Worm (Caenorhabditis elegans) whole organism, late embryonic: ENCODE data around the gene R144.12.

Experiments used
- C08G9.2 ChIP-seq: sonication (generic microtip); optimal IDR thresholded peaks from 2 replicates; lab custom pipeline; 2016; ENCODE audit warnings: mild to moderate bottlenecking, missing genetic modification characterization, moderate library complexity, missing compliant biosample characterization
- C38D4.7 ChIP-seq: fragments of 200-800 bp; sonication (Bioruptor generic); optimal IDR thresholded peaks from 2 replicates; lab custom pipeline; 2018; ENCODE audit warnings: mild to moderate bottlenecking, missing genetic modification characterization, moderate library complexity, missing compliant biosample characterization
- F13H6.1 ChIP-seq: sonication (generic microtip); optimal IDR thresholded peaks from 2 replicates; lab custom pipeline; 2016; ENCODE audit warnings: missing genetic modification characterization, missing compliant biosample characterization
- K02D7.2 ChIP-seq: sonication (generic microtip); optimal IDR thresholded peaks from 2 replicates; lab custom pipeline; 2017; ENCODE audit warnings: mild to moderate bottlenecking, missing genetic modification characterization, missing compliant biosample characterization
- K09A11.1 ChIP-seq: sonication (generic microtip); optimal IDR thresholded peaks from 2 replicates; lab custom pipeline; 2017; ENCODE audit warnings: antibody characterized with exemption, mild to moderate bottlenecking, missing genetic modification characterization, missing compliant biosample characterization; ENCODE audit not compliant: insufficient read depth
- Y22D7AL.16 ChIP-seq: sonication (generic microtip); optimal IDR thresholded peaks from 2 replicates; lab custom pipeline; 2016; ENCODE audit warnings: missing genetic modification characterization, missing compliant biosample characterization
- ahr-1 ChIP-seq: sonication (generic microtip); optimal IDR thresholded peaks from 2 replicates; lab custom pipeline; 2016; ENCODE audit warnings: missing genetic modification characterization, missing compliant biosample characterization
- ama-1 ChIP-seq: fragments of 150-350 bp; optimal IDR thresholded peaks from 2 replicates; lab custom pipeline; 2014
- ceh-18 ChIP-seq: sonication (generic microtip); optimal IDR thresholded peaks from 2 replicates; lab custom pipeline; 2016; ENCODE audit warnings: missing genetic modification characterization, missing compliant biosample characterization
- ceh-19 ChIP-seq: fragments of 200-800 bp; sonication (Bioruptor generic); optimal IDR thresholded peaks from 2 replicates; lab custom pipeline; 2018; ENCODE audit warnings: mild to moderate bottlenecking, missing genetic modification characterization, missing compliant biosample characterization
- ceh-2 ChIP-seq: sonication (generic microtip); optimal IDR thresholded peaks from 2 replicates; lab custom pipeline; 2016; ENCODE audit warnings: missing genotype, missing genetic modification characterization, missing compliant biosample characterization
- ceh-22 ChIP-seq: sonication (generic microtip); optimal IDR thresholded peaks from 2 replicates; lab custom pipeline; 2017; ENCODE audit warnings: missing biosample characterization, missing genetic modification characterization
- ceh-24 ChIP-seq: sonication (generic microtip); optimal IDR thresholded peaks from 2 replicates; lab custom pipeline; 2016; ENCODE audit warnings: mild to moderate bottlenecking, missing genetic modification characterization, missing compliant biosample characterization
- ceh-30 ChIP-seq: fragments of 150-350 bp; optimal IDR thresholded peaks from 2 replicates; lab custom pipeline; 2014; ENCODE audit warnings: missing biosample characterization, missing genetic modification characterization
- ceh-45 ChIP-seq: fragments of 200-800 bp; sonication (Bioruptor generic); IDR thresholded peaks from 2 replicates; pipeline ENCODE4 v1.3.6; 2022; ENCODE audit warnings: missing genetic modification reagents, missing genetic modification characterization, missing compliant biosample characterization
- ceh-48 ChIP-seq: sonication (generic microtip); optimal IDR thresholded peaks from 2 replicates; lab custom pipeline; 2016; ENCODE audit warnings: missing genetic modification characterization, inconsistent platforms, missing compliant biosample characterization
- ceh-9 ChIP-seq: sonication (generic microtip); optimal IDR thresholded peaks from 2 replicates; lab custom pipeline; 2016; ENCODE audit warnings: mild to moderate bottlenecking, missing genetic modification characterization, inconsistent platforms, missing compliant biosample characterization
- che-1 ChIP-seq: sonication (generic microtip); optimal IDR thresholded peaks from 2 replicates; lab custom pipeline; 2016; ENCODE audit warnings: mild to moderate bottlenecking, missing genetic modification characterization, missing compliant biosample characterization
- dmd-4 ChIP-seq: sonication (generic microtip); optimal IDR thresholded peaks from 2 replicates; lab custom pipeline; 2016; ENCODE audit warnings: borderline replicate concordance, missing genetic modification characterization, missing compliant biosample characterization
- elt-2 ChIP-seq: sonication (generic microtip); optimal IDR thresholded peaks from 2 replicates; lab custom pipeline; 2016; ENCODE audit warnings: missing genetic modification reagents, missing genetic modification characterization, missing compliant biosample characterization
- ets-4 ChIP-seq: sonication (generic microtip); optimal IDR thresholded peaks from 2 replicates; lab custom pipeline; 2016; ENCODE audit warnings: missing genetic modification characterization, missing compliant biosample characterization
- fkh-10 ChIP-seq: fragments of 150-350 bp; optimal IDR thresholded peaks from 2 replicates; lab custom pipeline; 2014; ENCODE audit warnings: missing biosample characterization, missing genetic modification reagents, missing genetic modification characterization
- hlh-13 ChIP-seq: fragments of 200-800 bp; sonication (Bioruptor generic); optimal IDR thresholded peaks from 2 replicates; lab custom pipeline; 2018; ENCODE audit warnings: mild to moderate bottlenecking, missing genetic modification characterization, missing compliant biosample characterization
- hlh-15 ChIP-seq: sonication (generic microtip); optimal IDR thresholded peaks from 2 replicates; lab custom pipeline; 2016; ENCODE audit warnings: missing genetic modification characterization, missing compliant biosample characterization
- hlh-30 ChIP-seq: sonication (generic microtip); optimal IDR thresholded peaks from 2 replicates; lab custom pipeline; 2017; ENCODE audit warnings: antibody characterized with exemption, missing genetic modification characterization, missing compliant biosample characterization; ENCODE audit not compliant: insufficient read depth
- lim-6 ChIP-seq: sonication (generic microtip); optimal IDR thresholded peaks from 2 replicates; lab custom pipeline; 2016; ENCODE audit warnings: missing genetic modification characterization, missing compliant biosample characterization
- lin-11 ChIP-seq: fragments of 200-800 bp; sonication (Bioruptor generic); optimal IDR thresholded peaks from 2 replicates; lab custom pipeline; 2018; ENCODE audit warnings: mild to moderate bottlenecking, missing genetic modification characterization, missing compliant biosample characterization
- madf-2 ChIP-seq: sonication (generic microtip); optimal IDR thresholded peaks from 2 replicates; lab custom pipeline; 2017; ENCODE audit warnings: missing genetic modification characterization, missing compliant biosample characterization
- mec-3 ChIP-seq: sonication (generic microtip); optimal IDR thresholded peaks from 2 replicates; lab custom pipeline; 2016; ENCODE audit warnings: borderline replicate concordance, missing genetic modification characterization, missing compliant biosample characterization
- nhr-11 ChIP-seq: fragments of 150-350 bp; optimal IDR thresholded peaks from 2 replicates; lab custom pipeline; 2014; ENCODE audit warnings: missing biosample characterization, missing genetic modification characterization
- nhr-232 ChIP-seq: sonication (generic microtip); optimal IDR thresholded peaks from 2 replicates; lab custom pipeline; 2016; ENCODE audit warnings: missing genetic modification characterization, missing compliant biosample characterization
- odd-2 ChIP-seq: sonication (generic microtip); optimal IDR thresholded peaks from 2 replicates; lab custom pipeline; 2017; ENCODE audit warnings: antibody characterized with exemption, mild to moderate bottlenecking, missing genetic modification characterization, missing compliant biosample characterization
- pag-3 ChIP-seq: sonication (generic microtip); optimal IDR thresholded peaks from 2 replicates; lab custom pipeline; 2016; ENCODE audit warnings: missing compliant biosample characterization, missing genetic modification characterization, borderline replicate concordance
- pax-1 ChIP-seq: fragments of 150-350 bp; optimal IDR thresholded peaks from 2 replicates; lab custom pipeline; 2014; ENCODE audit warnings: missing biosample characterization, missing genetic modification characterization
- pha-4 ChIP-seq: fragments of 150-350 bp; optimal IDR thresholded peaks from 2 replicates; lab custom pipeline; 2018; ENCODE audit warnings: missing biosample characterization, missing genetic modification reagents, missing genetic modification characterization
- sdc-2 ChIP-seq: sonication (generic microtip); optimal IDR thresholded peaks from 2 replicates; lab custom pipeline; 2016; ENCODE audit warnings: missing genotype, missing genetic modification characterization, missing compliant biosample characterization
- sox-4 ChIP-seq: sonication (generic microtip); optimal IDR thresholded peaks from 2 replicates; lab custom pipeline; 2017; ENCODE audit warnings: mild to moderate bottlenecking, missing genetic modification characterization, inconsistent platforms, missing compliant biosample characterization
- tbx-2 ChIP-seq: sonication (generic microtip); optimal IDR thresholded peaks from 2 replicates; lab custom pipeline; 2016; ENCODE audit warnings: missing genetic modification characterization, missing compliant biosample characterization
- ttx-3 ChIP-seq: sonication (generic microtip); optimal IDR thresholded peaks from 2 replicates; lab custom pipeline; 2016; ENCODE audit warnings: missing genetic modification reagents, missing genetic modification characterization, missing compliant biosample characterization
- unc-42 ChIP-seq: sonication (generic microtip); optimal IDR thresholded peaks from 2 replicates; lab custom pipeline; 2016; ENCODE audit warnings: missing genotype, missing genetic modification characterization, missing compliant biosample characterization
- ztf-16 ChIP-seq: sonication (generic microtip); optimal IDR thresholded peaks from 2 replicates; lab custom pipeline; 2017; ENCODE audit warnings: missing genetic modification characterization, missing compliant biosample characterization

R144.12 gene

ce11 chrIII:4962886-4963285 lies 43.9 kb downstream of the R144.12 start, which contains the start of gene C27F2.9 (continued):
- TF ChIP-seq K02D7.2 (tag; lab: Kevin White, UChicago), result no peak
- no peak for TF ChIP-seq hlh-13 (GFP tag; lab: Kevin White, UChicago)
- TF ChIP-seq ama-1 (lab: Kevin White, UChicago), result no peak
- no peak for TF ChIP-seq sox-4 (tag; lab: Kevin White, UChicago)
- TF ChIP-seq che-1 (tag; lab: Kevin White, UChicago), result no peak
- no peak for TF ChIP-seq pha-4 (tag; lab: Kevin White, UChicago)
- no peak for TF ChIP-seq lim-6 (tag; lab: Kevin White, UChicago)
- TF ChIP-seq hlh-15 (tag; lab: Kevin White, UChicago), result no peak
- TF ChIP-seq nhr-11 (tag; lab: Kevin White, UChicago), result no peak
- no peak for TF ChIP-seq nhr-232 (tag; lab: Kevin White, UChicago)
- no peak for TF ChIP-seq F13H6.1
- TF ChIP-seq tbx-2, result peak; percentile 76
- no peak for TF ChIP-seq C38D4.7 (GFP tag; lab: Kevin White, UChicago)
- no peak for TF ChIP-seq odd-2 (tag; lab: Kevin White, UChicago)
- TF ChIP-seq ztf-16 (tag; lab: Kevin White, UChicago), result no peak
- TF ChIP-seq ceh-9, result no peak
- peak; percentile 25 for TF ChIP-seq lin-11 (tag; lab: Kevin White, UChicago)
- peak; percentile 1 for TF ChIP-seq ceh-2 (tag; lab: Kevin White, UChicago)
- TF ChIP-seq Y22D7AL.16 (tag; lab: Kevin White, UChicago), result peak; percentile 16
- no peak for TF ChIP-seq ceh-19 (GFP tag; lab: Kevin White, UChicago)
- TF ChIP-seq C08G9.2 (tag; lab: Kevin White, UChicago), result peak; percentile 4
- TF ChIP-seq sdc-2, result peak; percentile 50
- peak; percentile 56 for TF ChIP-seq unc-42 (tag; lab: Kevin White, UChicago)
- TF ChIP-seq K09A11.1 (tag; lab: Kevin White, UChicago), result no peak
- peak; percentile 76 for TF ChIP-seq ceh-18
- TF ChIP-seq ceh-22 (tag; lab: Kevin White, UChicago), result no peak

DNA sequence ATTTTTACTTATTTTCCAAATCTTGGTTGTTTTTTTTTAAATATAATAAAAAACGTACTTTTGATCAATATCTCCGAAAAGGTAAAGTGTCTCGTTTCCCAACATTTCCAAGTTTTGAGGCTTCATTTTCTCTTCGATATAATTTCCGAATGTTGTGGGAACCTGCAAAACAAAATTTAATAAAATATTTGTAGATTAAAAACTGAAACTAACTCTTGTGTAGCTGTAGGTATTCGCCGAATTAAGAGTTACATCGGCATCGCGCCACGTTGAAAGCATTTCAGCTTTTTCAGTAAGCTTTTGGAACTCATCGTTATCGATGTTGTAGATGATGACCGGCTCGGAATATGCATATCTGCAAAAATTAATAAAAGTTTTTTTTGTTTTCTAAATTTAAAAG lies 44.4 kb downstream of the R144.12 start, which contains the start of gene vps-22:
Gene vps-22, minus strand, starts transcription at position 101 of the 400 bp plus-strand sequence.
- TF ChIP-seq mec-3 (tag; lab: Kevin White, UChicago) (no peak), sox-4 (tag; lab: Kevin White, UChicago) (no peak), ceh-19 (GFP tag; lab: Kevin White, UChicago) (no peak), F13H6.1 (no peak), ceh-30 (no peak), odd-2 (tag; lab: Kevin White, UChicago) (no peak), elt-2 (tag; lab: Kevin White, UChicago) (no peak), sdc-2 (no peak), ceh-24 (tag; lab: Kevin White, UChicago) (no peak), madf-2 (tag; lab: Kevin White, UChicago) (no peak), Y22D7AL.16 (tag; lab: Kevin White, UChicago) (no peak), ceh-48 (tag; lab: Kevin White, UChicago) (no peak), hlh-30 (tag; lab: Kevin White, UChicago) (no peak), ets-4 (tag; lab: Kevin White, UChicago) (no peak)

DNA sequence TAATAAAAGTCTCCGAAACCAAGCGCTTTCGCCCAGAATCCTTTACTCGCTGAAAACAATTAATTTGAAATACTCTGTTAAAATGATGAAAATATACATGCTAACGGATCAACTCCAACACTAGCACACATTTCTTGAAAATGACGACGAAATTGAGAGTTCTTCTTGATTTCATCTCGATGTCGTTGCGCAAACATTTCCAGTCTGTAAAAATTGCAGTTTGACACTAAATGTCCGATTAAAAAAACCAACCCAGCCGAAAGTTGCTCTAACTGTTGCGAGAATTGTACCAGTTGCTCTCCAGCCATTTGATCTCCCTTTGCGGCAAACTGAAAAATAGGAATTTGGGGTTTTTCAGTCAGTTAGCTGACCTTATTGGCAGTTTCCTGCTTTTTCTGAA lies 45.5 kb downstream of the R144.12 start:
- TF ChIP-seq unc-42 (tag; lab: Kevin White, UChicago), result no peak

DNA sequence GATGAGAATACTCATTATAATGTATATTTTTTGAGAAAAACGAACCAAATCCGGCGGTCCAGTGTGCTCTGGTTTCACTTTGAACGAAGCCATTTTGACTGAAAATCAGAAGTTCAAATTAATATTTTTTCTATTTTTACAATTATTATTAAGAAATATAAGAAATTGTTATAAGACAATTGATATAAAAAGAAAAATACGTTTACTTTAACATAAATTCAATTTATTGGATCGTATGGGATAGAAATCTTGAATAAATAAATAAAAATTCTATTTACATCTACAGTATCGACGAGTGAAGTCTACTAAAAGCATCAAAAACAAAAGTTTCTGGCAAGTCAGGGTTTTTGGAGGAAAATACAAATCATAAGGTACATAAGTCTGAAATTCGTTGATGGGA lies 46.6 kb downstream of the R144.12 start, which contains the start of gene C27F2.4:
Gene C27F2.4, minus strand, starts transcription at position 101 of the 400 bp plus-strand sequence.
- TF ChIP-seq ets-4 (tag; lab: Kevin White, UChicago) (no peak), pag-3 (tag; lab: Kevin White, UChicago) (no peak), ceh-9 (no peak), ahr-1 (tag; lab: Kevin White, UChicago) (no peak), pax-1 (tag; lab: Kevin White, UChicago) (no peak), hlh-13 (GFP tag; lab: Kevin White, UChicago) (no peak), elt-2 (tag; lab: Kevin White, UChicago) (no peak), fkh-10 (GFP tag; lab: Kevin White, UChicago) (no peak), ceh-24 (tag; lab: Kevin White, UChicago) (no peak), ceh-45 (GFP tag; lab: Robert Waterston, UW) (no peak), ttx-3 (no peak), ceh-19 (GFP tag; lab: Kevin White, UChicago) (no peak), dmd-4 (tag; lab: Kevin White, UChicago) (no peak), C08G9.2 (tag; lab: Kevin White, UChicago) (no peak), Y22D7AL.16 (tag; lab: Kevin White, UChicago) (no peak), nhr-232 (tag; lab: Kevin White, UChicago) (no peak)
